Fruit fly (Drosophila melanogaster): Measurements from ENCODE around the gene xmas.

xmas gene

DNA sequence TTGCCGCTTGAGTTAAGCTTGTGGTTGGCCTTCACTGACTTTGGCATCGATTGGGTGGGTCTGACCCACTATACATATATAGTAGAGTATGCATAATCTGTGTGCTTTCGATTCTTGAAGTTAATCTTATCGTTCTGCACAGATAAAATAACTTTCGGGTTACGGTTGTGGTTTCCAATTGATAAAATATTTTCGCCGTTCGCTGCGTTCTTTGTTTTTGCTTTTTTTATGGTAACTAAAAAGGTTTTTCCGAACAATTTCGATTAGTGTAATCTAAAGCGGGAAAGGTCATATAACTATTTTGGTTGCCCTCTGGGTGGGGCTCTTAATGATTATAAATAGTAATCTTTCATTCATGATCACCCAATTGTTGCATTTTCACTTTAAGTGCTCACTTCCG is 21.4 kb upstream of the xmas start:
- TF ChIP-seq Myc (optimal IDR thresholded peaks at IDR 0.05), result no peak
- TF ChIP-seq Abd-B (GFP tag; optimal IDR thresholded peaks at IDR 0.05), result no peak
- no peak for TF ChIP-seq Hr78 (GFP tag; optimal IDR thresholded peaks at IDR 0.05)
- TF ChIP-seq jim (GFP tag; optimal IDR thresholded peaks at IDR 0.05), result no peak
- no peak for TF ChIP-seq CG9705 (GFP tag; optimal IDR thresholded peaks at IDR 0.05)
- TF ChIP-seq pan (optimal IDR thresholded peaks at IDR 0.05), result no peak
- no peak for TF ChIP-seq usp (GFP tag; optimal IDR thresholded peaks at IDR 0.05)
- TF ChIP-seq Dif (GFP tag; optimal IDR thresholded peaks at IDR 0.05; ENCODE audit: partially characterized antibody), result no peak
- TF ChIP-seq Rel (GFP tag; optimal IDR thresholded peaks at IDR 0.05), result no peak
- no peak for TF ChIP-seq Rel (tag; optimal IDR thresholded peaks at IDR 0.05)
- TF ChIP-seq dmrt93B (GFP tag; optimal IDR thresholded peaks at IDR 0.05), result no peak
- no peak for TF ChIP-seq ey (GFP tag; optimal IDR thresholded peaks at IDR 0.05)
- TF ChIP-seq brk (GFP tag; optimal IDR thresholded peaks at IDR 0.05), result no peak
- no peak for TF ChIP-seq fru (GFP tag; optimal IDR thresholded peaks at IDR 0.05)
- TF ChIP-seq OdsH (GFP tag; optimal IDR thresholded peaks at IDR 0.05), result no peak
- TF ChIP-seq Hr83 (GFP tag; optimal IDR thresholded peaks at IDR 0.05; ENCODE audit: poor library complexity, severe bottlenecking), result no peak

- TF ChIP-seq psq (GFP tag; optimal IDR thresholded peaks at IDR 0.05), result no peak
- TF ChIP-seq Mio (GFP tag; optimal IDR thresholded peaks at IDR 0.05), result no peak
- peak; percentile 99 for TF ChIP-seq fru (GFP tag; optimal IDR thresholded peaks at IDR 0.05)
- TF ChIP-seq woc (GFP tag; optimal IDR thresholded peaks at IDR 0.05), result peak; percentile 99
- TF ChIP-seq Rel (GFP tag; optimal IDR thresholded peaks at IDR 0.05), result peak; percentile 97
- peak; percentile 87 for TF ChIP-seq Rel (tag; optimal IDR thresholded peaks at IDR 0.05)
- peak; percentile 3 for TF ChIP-seq rgr (GFP tag; optimal IDR thresholded peaks at IDR 0.05)
- peak in 1 of 2 experiments; percentile 45 for TF ChIP-seq dl (GFP tag; optimal IDR thresholded peaks at IDR 0.05; ENCODE audit: insufficient read depth in 1 of 2, partially characterized antibody in 2 of 2)
- peak; percentile 24 for TF ChIP-seq Hnf4 (GFP tag; optimal IDR thresholded peaks at IDR 0.05)
- peak; percentile 97 for TF ChIP-seq dmrt93B (GFP tag; optimal IDR thresholded peaks at IDR 0.05)
- TF ChIP-seq foxo (GFP tag; optimal IDR thresholded peaks at IDR 0.05), result peak; percentile 88 to 99
- TF ChIP-seq CG32264 (GFP tag; optimal IDR thresholded peaks at IDR 0.05), result peak; percentile 97
- TF ChIP-seq ey (GFP tag; optimal IDR thresholded peaks at IDR 0.05), result peak; percentile 82
- TF ChIP-seq Dfd (GFP tag; optimal IDR thresholded peaks at IDR 0.05), result peak; percentile 94
- no peak for TF ChIP-seq Abd-B (GFP tag; optimal IDR thresholded peaks at IDR 0.05)
- TF ChIP-seq Hr83 (GFP tag; optimal IDR thresholded peaks at IDR 0.05; ENCODE audit: poor library complexity, severe bottlenecking), result peak; percentile 41
- peak; percentile 94 for TF ChIP-seq sv (GFP tag; optimal IDR thresholded peaks at IDR 0.05)
- no peak for TF ChIP-seq jim (GFP tag; optimal IDR thresholded peaks at IDR 0.05)
- TF ChIP-seq HLH106 (tag; optimal IDR thresholded peaks at IDR 0.05), result peak; percentile 99
- TF ChIP-seq h (GFP tag; optimal IDR thresholded peaks at IDR 0.05), result peak; percentile 99
- no peak for TF ChIP-seq Jra (GFP tag; optimal IDR thresholded peaks at IDR 0.05)
- TF ChIP-seq CG9705 (GFP tag; optimal IDR thresholded peaks at IDR 0.05), result peak; percentile 92
- TF ChIP-seq sage (GFP tag; optimal IDR thresholded peaks at IDR 0.05), result peak; percentile 97
- peak; percentile 92 for TF ChIP-seq CrebA (GFP tag; optimal IDR thresholded peaks at IDR 0.05; ENCODE audit: borderline replicate concordance)
These were observed 19.4 kb upstream of the xmas start for dm6 chrX:17178484-17178921.

DNA sequence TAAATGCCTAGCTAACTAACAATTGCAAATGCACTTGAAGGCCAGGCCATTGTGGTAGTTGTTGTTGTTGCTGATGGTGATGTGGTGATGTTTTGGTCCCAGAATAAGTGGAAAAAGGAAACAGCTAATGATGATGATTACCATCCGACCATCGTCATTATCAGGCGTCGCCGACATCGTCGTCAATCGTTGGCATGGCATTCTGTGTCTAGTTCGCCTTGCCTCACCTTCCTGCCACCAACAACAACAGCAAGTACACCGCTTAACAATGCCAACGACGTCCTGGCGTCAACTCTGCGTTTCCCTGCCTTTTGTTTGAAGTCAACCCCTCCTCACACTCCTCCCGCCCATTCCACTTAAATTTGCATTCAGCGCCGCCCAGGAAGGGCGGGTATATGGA is 18.5 kb upstream of the xmas start:
- no peak for TF ChIP-seq brk (GFP tag; optimal IDR thresholded peaks at IDR 0.05)
- no peak for TF ChIP-seq woc (GFP tag; optimal IDR thresholded peaks at IDR 0.05)
- no peak for TF ChIP-seq dsf (GFP tag; optimal IDR thresholded peaks at IDR 0.05; ENCODE audit: borderline replicate concordance)
- TF ChIP-seq CrebA (GFP tag; optimal IDR thresholded peaks at IDR 0.05; ENCODE audit: borderline replicate concordance), result no peak
- TF ChIP-seq fru (GFP tag; optimal IDR thresholded peaks at IDR 0.05), result no peak
- TF ChIP-seq tai (GFP tag; optimal IDR thresholded peaks at IDR 0.05), result no peak
- no peak for TF ChIP-seq OdsH (GFP tag; optimal IDR thresholded peaks at IDR 0.05)
- no peak for TF ChIP-seq pan (optimal IDR thresholded peaks at IDR 0.05)
- TF ChIP-seq dl (GFP tag; optimal IDR thresholded peaks at IDR 0.05; ENCODE audit: insufficient read depth in 1 of 2, partially characterized antibody in 2 of 2), result no peak
- no peak for TF ChIP-seq usp (GFP tag; optimal IDR thresholded peaks at IDR 0.05)
- no peak for TF ChIP-seq Dfd (GFP tag; optimal IDR thresholded peaks at IDR 0.05)
- TF ChIP-seq Vsx2 (GFP tag; optimal IDR thresholded peaks at IDR 0.05; ENCODE audit: partially characterized antibody), result no peak
- TF ChIP-seq HLH106 (tag; optimal IDR thresholded peaks at IDR 0.05), result no peak
- TF ChIP-seq Myc (optimal IDR thresholded peaks at IDR 0.05), result no peak

dm6 chrX:17176542-17176941 is 17.4 kb upstream of the xmas start:
- TF ChIP-seq jim (GFP tag; optimal IDR thresholded peaks at IDR 0.05) (no peak), dl (GFP tag; optimal IDR thresholded peaks at IDR 0.05; ENCODE audit: insufficient read depth in 1 of 2, partially characterized antibody in 2 of 2) (no peak), Vsx2 (GFP tag; optimal IDR thresholded peaks at IDR 0.05; ENCODE audit: partially characterized antibody) (no peak), woc (GFP tag; optimal IDR thresholded peaks at IDR 0.05) (peak; percentile 23), sv (GFP tag; optimal IDR thresholded peaks at IDR 0.05) (peak; percentile 37), ey (GFP tag; optimal IDR thresholded peaks at IDR 0.05) (peak; percentile 34), lola (GFP tag; optimal IDR thresholded peaks at IDR 0.05) (no peak), Myc (optimal IDR thresholded peaks at IDR 0.05) (no peak), pan (optimal IDR thresholded peaks at IDR 0.05) (no peak), sage (GFP tag; optimal IDR thresholded peaks at IDR 0.05) (no peak), OdsH (GFP tag; optimal IDR thresholded peaks at IDR 0.05) (peak; percentile 9), CrebA (GFP tag; optimal IDR thresholded peaks at IDR 0.05; ENCODE audit: borderline replicate concordance) (no peak), Rel (GFP tag; optimal IDR thresholded peaks at IDR 0.05) (no peak), Rel (tag; optimal IDR thresholded peaks at IDR 0.05) (no peak), dsf (GFP tag; optimal IDR thresholded peaks at IDR 0.05; ENCODE audit: borderline replicate concordance) (no peak), Mio (GFP tag; optimal IDR thresholded peaks at IDR 0.05) (no peak), h (GFP tag; optimal IDR thresholded peaks at IDR 0.05) (peak; percentile 55), fru (GFP tag; optimal IDR thresholded peaks at IDR 0.05) (peak; percentile 24), foxo (GFP tag; optimal IDR thresholded peaks at IDR 0.05) (peak in 1 of 2 experiments; percentile 33), HLH106 (tag; optimal IDR thresholded peaks at IDR 0.05) (peak; percentile 16)

All from whole organism, wandering third instar larva.